Worm (Caenorhabditis elegans) whole organism, mixed stage, embryonic: ENCODE results near the gene F35E8.7.

Experiments used
- ces-1 ChIP-seq: fragments of 150-350 bp; optimal IDR thresholded peaks from 2 replicates; lab custom pipeline; 2014; ENCODE audit warnings: missing biosample characterization, missing genetic modification reagents, missing genetic modification characterization
- drap-1 ChIP-seq: fragments of 200-800 bp; sonication (Bioruptor generic); optimal IDR thresholded peaks from 3 replicates; lab custom pipeline; 2018; ENCODE audit warnings: mild to moderate bottlenecking, missing genetic modification characterization, missing compliant biosample characterization
- lin-13 ChIP-seq: fragments of 150-350 bp; optimal IDR thresholded peaks from 2 replicates; lab custom pipeline; 2014; ENCODE audit warnings: missing biosample characterization, missing genetic modification characterization
- nhr-28 ChIP-seq: fragments of 150-350 bp; optimal IDR thresholded peaks from 2 replicates; lab custom pipeline; 2014; ENCODE audit warnings: missing biosample characterization, missing genetic modification characterization
- snpc-4 ChIP-seq: fragments of 150-350 bp; optimal IDR thresholded peaks from 2 replicates; lab custom pipeline; 2014; ENCODE audit warnings: missing biosample characterization, missing genetic modification characterization
- sptf-1 ChIP-seq: sonication (generic microtip); optimal IDR thresholded peaks from 2 replicates; lab custom pipeline; 2017; ENCODE audit warnings: mild to moderate bottlenecking, missing genetic modification characterization, moderate library complexity, missing compliant biosample characterization
- tbx-8 ChIP-seq: fragments of 200-800 bp; sonication (Bioruptor generic); optimal IDR thresholded peaks from 2 replicates; lab custom pipeline; 2018; ENCODE audit warnings: mild to moderate bottlenecking, missing genetic modification characterization, moderate library complexity, missing compliant biosample characterization
- unc-39 ChIP-seq: fragments of 150-350 bp; optimal IDR thresholded peaks from 2 replicates; lab custom pipeline; 2014; ENCODE audit warnings: missing biosample characterization, missing genetic modification characterization
- unc-62 ChIP-seq: fragments of 150-350 bp; optimal IDR thresholded peaks from 2 replicates; lab custom pipeline; 2014; ENCODE audit warnings: missing biosample characterization, missing genetic modification reagents, missing genetic modification characterization
- ztf-11 ChIP-seq: fragments of 150-350 bp; optimal IDR thresholded peaks from 2 replicates; lab custom pipeline; 2014; ENCODE audit warnings: missing biosample characterization, missing genetic modification characterization

- TF ChIP-seq unc-62 (GFP tag; lab: Kevin White, UChicago) (no peak), ztf-11 (tag; lab: Kevin White, UChicago) (no peak), drap-1 (GFP tag; lab: Kevin White, UChicago) (no peak), lin-13 (tag; lab: Kevin White, UChicago) (no peak), ces-1 (GFP tag; lab: Kevin White, UChicago) (no peak), unc-39 (tag; lab: Kevin White, UChicago) (no peak), sptf-1 (tag; lab: Kevin White, UChicago) (no peak), tbx-8 (no peak), snpc-4 (tag; lab: Kevin White, UChicago) (no peak), nhr-28 (no peak)
Observed at ce11 chrV:15890115-15890514, 23.7 kb upstream of the F35E8.7 start.
